Fruit fly (Drosophila melanogaster) whole organism, embryonic: Measurements from ENCODE around the gene UbcE2M.

ENCODE experiments used
- Atf3 ChIP-seq: fragments of 200-800 bp; sonication (Bioruptor generic); optimal IDR thresholded peaks from 3 replicates; lab custom pipeline; 2016; ENCODE audit warnings: missing biosample characterization, missing genetic modification characterization
- Bdp1 ChIP-seq: fragments of 200-800 bp; sonication (Bioruptor generic); optimal IDR thresholded peaks from 3 replicates; lab custom pipeline; 2016; ENCODE audit warnings: missing biosample characterization, missing genetic modification characterization
- CG11247 ChIP-seq: fragments of 200-800 bp; sonication (Bioruptor generic); IDR thresholded peaks from 2 replicates; pipeline ENCODE4 v1.3.6; 2022; ENCODE audit warnings: missing biosample characterization, missing genetic modification characterization
- CG12104 ChIP-seq: fragments of 200-800 bp; sonication (Bioruptor generic); optimal IDR thresholded peaks from 3 replicates; lab custom pipeline; 2016; ENCODE audit warnings: missing biosample characterization, missing genetic modification characterization
- CG12744 ChIP-seq: fragments of 200-800 bp; sonication (Bioruptor generic); optimal IDR thresholded peaks from 2 replicates; lab custom pipeline; 2016; ENCODE audit warnings: missing biosample characterization, missing genetic modification characterization
- CG14710 ChIP-seq: fragments of 200-800 bp; sonication (Bioruptor generic); optimal IDR thresholded peaks from 3 replicates; lab custom pipeline; 2019; ENCODE audit warnings: missing biosample characterization, mild to moderate bottlenecking, missing genetic modification characterization, moderate library complexity
- CG17328 ChIP-seq: fragments of 200-800 bp; sonication (Bioruptor generic); IDR thresholded peaks from 2 replicates; pipeline ENCODE4 v1.3.6; 2022; ENCODE audit warnings: missing biosample characterization, missing genetic modification characterization
- CG1792 ChIP-seq: fragments of 200-800 bp; sonication (Bioruptor generic); optimal IDR thresholded peaks from 2 replicates; lab custom pipeline; 2016; ENCODE audit warnings: missing biosample characterization, missing genetic modification characterization
- CG18011 ChIP-seq: fragments of 200-800 bp; sonication (Bioruptor generic); optimal IDR thresholded peaks from 2 replicates; lab custom pipeline; 2017; ENCODE audit warnings: missing biosample characterization, missing genetic modification characterization, mild to moderate bottlenecking, moderate library complexity, missing genotype
- CG18476 ChIP-seq: fragments of 200-800 bp; sonication (Bioruptor generic); optimal IDR thresholded peaks from 2 replicates; lab custom pipeline; 2016; ENCODE audit warnings: missing biosample characterization, mild to moderate bottlenecking, missing genetic modification characterization
- CG18619 ChIP-seq: fragments of 200-800 bp; sonication (Bioruptor generic); optimal IDR thresholded peaks from 3 replicates; lab custom pipeline; 2017; ENCODE audit warnings: missing biosample characterization, mild to moderate bottlenecking, missing genetic modification characterization
- CG2202 ChIP-seq: fragments of 200-800 bp; sonication (Bioruptor generic); optimal IDR thresholded peaks from 2 replicates; lab custom pipeline; 2018; ENCODE audit warnings: missing biosample characterization, mild to moderate bottlenecking, missing genetic modification characterization
- CG34224 ChIP-seq: fragments of 200-800 bp; sonication (Bioruptor generic); IDR thresholded peaks from 3 replicates; pipeline ENCODE4 v1.3.6; 2022; ENCODE audit warnings: missing biosample characterization, missing genetic modification characterization; ENCODE audit not compliant: partially characterized antibody
- CG34422 ChIP-seq: fragments of 200-800 bp; sonication (Bioruptor generic); IDR thresholded peaks from 3 replicates; pipeline ENCODE4 v1.3.6; 2022; ENCODE audit warnings: missing biosample characterization, missing genetic modification characterization
- CG3847 ChIP-seq: fragments of 200-800 bp; sonication (Bioruptor generic); IDR thresholded peaks from 2 replicates; pipeline ENCODE4 v1.3.6; 2022; ENCODE audit warnings: missing biosample characterization, missing genetic modification characterization
- CG6175 ChIP-seq: fragments of 200-800 bp; sonication (Bioruptor generic); IDR thresholded peaks from 3 replicates; pipeline ENCODE4 v1.3.6; 2022; ENCODE audit warnings: missing biosample characterization, missing genetic modification characterization
- CG7357 ChIP-seq: fragments of 200-800 bp; sonication (Bioruptor generic); IDR thresholded peaks from 3 replicates; pipeline ENCODE4 v1.3.6; 2022; ENCODE audit warnings: missing biosample characterization, missing genetic modification characterization
- CG7556 ChIP-seq: fragments of 200-800 bp; sonication (Bioruptor generic); optimal IDR thresholded peaks from 2 replicates; lab custom pipeline; 2017; ENCODE audit warnings: missing biosample characterization, mild to moderate bottlenecking, missing genetic modification characterization
- CG8089 ChIP-seq: fragments of 200-800 bp; sonication (Bioruptor generic); optimal IDR thresholded peaks from 3 replicates; lab custom pipeline; 2016; ENCODE audit warnings: missing biosample characterization, missing genetic modification characterization
- CG8359 ChIP-seq: fragments of 200-800 bp; sonication (Bioruptor generic); optimal IDR thresholded peaks from 2 replicates; lab custom pipeline; 2017; ENCODE audit warnings: missing biosample characterization, mild to moderate bottlenecking, missing genetic modification characterization, borderline replicate concordance
- CG9727 ChIP-seq: fragments of 200-800 bp; sonication (Bioruptor generic); optimal IDR thresholded peaks from 3 replicates; lab custom pipeline; 2017; ENCODE audit warnings: missing biosample characterization, mild to moderate bottlenecking, missing genetic modification characterization
- CG9797 ChIP-seq: fragments of 200-800 bp; sonication (Bioruptor generic); optimal IDR thresholded peaks from 3 replicates; lab custom pipeline; 2018; ENCODE audit warnings: missing biosample characterization, mild to moderate bottlenecking, missing genetic modification characterization
- Dek ChIP-seq: fragments of 200-800 bp; sonication (Bioruptor generic); optimal IDR thresholded peaks from 3 replicates; lab custom pipeline; 2019; ENCODE audit warnings: missing biosample characterization, mild to moderate bottlenecking, missing genetic modification characterization, moderate library complexity
- Doc3 ChIP-seq: fragments of 200-800 bp; sonication (Bioruptor generic); IDR thresholded peaks from 3 replicates; pipeline ENCODE4 v1.3.6; 2022; ENCODE audit warnings: missing biosample characterization, missing genetic modification characterization; ENCODE audit not compliant: partially characterized antibody
- Ets65A ChIP-seq: fragments of 200-800 bp; sonication (Bioruptor generic); peaks from one replicate; lab custom pipeline; 2016; ENCODE audit warnings: missing biosample characterization, missing genetic modification characterization
- GATAe ChIP-seq: fragments of 200-800 bp; sonication (Bioruptor generic); conservative IDR thresholded peaks from 2 replicates; pipeline ENCODE4 v1.3.6; 2022; ENCODE audit warnings: missing biosample characterization, missing genetic modification characterization
- Mrtf ChIP-seq: fragments of 200-800 bp; sonication (Bioruptor generic); IDR thresholded peaks from 3 replicates; pipeline ENCODE4 v1.3.6; 2022; ENCODE audit warnings: missing biosample characterization, missing genetic modification characterization
- NC2α ChIP-seq: fragments of 200-800 bp; sonication (Bioruptor generic); optimal IDR thresholded peaks from 2 replicates; lab custom pipeline; 2016; ENCODE audit warnings: missing biosample characterization, missing genetic modification characterization
- Ravus ChIP-seq: fragments of 200-800 bp; sonication (Bioruptor generic); IDR thresholded peaks from 2 replicates; pipeline ENCODE4 v1.3.6; 2022; ENCODE audit warnings: missing biosample characterization, missing genetic modification characterization
- Side ChIP-seq: fragments of 200-800 bp; sonication (Bioruptor generic); optimal IDR thresholded peaks from 2 replicates; lab custom pipeline; 2016; ENCODE audit warnings: missing biosample characterization, missing genetic modification characterization
- Sin3A ChIP-seq: fragments of >200 bp; optimal IDR thresholded peaks from 2 replicates; lab custom pipeline; 2018
- Sox102F ChIP-seq: fragments of 200-800 bp; sonication (Bioruptor generic); optimal IDR thresholded peaks from 2 replicates; lab custom pipeline; 2018; ENCODE audit warnings: missing biosample characterization, mild to moderate bottlenecking, missing genetic modification characterization, moderate library complexity
- Usf ChIP-seq: fragments of 200-800 bp; sonication (Bioruptor generic); optimal IDR thresholded peaks from 2 replicates; lab custom pipeline; 2017; ENCODE audit warnings: missing genotype, missing biosample characterization, missing genetic modification characterization
- ato ChIP-seq: fragments of 200-800 bp; sonication (Bioruptor generic); IDR thresholded peaks from 2 replicates; pipeline ENCODE4 v1.3.6; 2022; ENCODE audit warnings: missing biosample characterization, missing genetic modification characterization; ENCODE audit not compliant: partially characterized antibody
- br ChIP-seq: fragments of >200 bp; optimal IDR thresholded peaks from 2 replicates; lab custom pipeline; 2017
- cato ChIP-seq: fragments of 200-800 bp; sonication (Bioruptor generic); optimal IDR thresholded peaks from 2 replicates; lab custom pipeline; 2016; ENCODE audit warnings: missing biosample characterization, missing genetic modification characterization, borderline replicate concordance
- caup ChIP-seq: fragments of 200-800 bp; sonication (Bioruptor generic); optimal IDR thresholded peaks from 3 replicates; lab custom pipeline; 2017; ENCODE audit warnings: missing biosample characterization, mild to moderate bottlenecking, missing genetic modification characterization, moderate library complexity; ENCODE audit not compliant: severe bottlenecking
- chif ChIP-seq, 2 experiments: fragments of 200-800 bp; sonication (Bioruptor generic); optimal IDR thresholded peaks; 3 replicates each; lab custom pipeline; 2016; ENCODE audit warnings: missing biosample characterization in 2 of 2, missing genetic modification characterization in 2 of 2
- hb ChIP-seq: fragments of 200-800 bp; sonication (Bioruptor generic); IDR thresholded peaks from 3 replicates; pipeline ENCODE4 v1.3.6; 2022; ENCODE audit warnings: missing biosample characterization, missing genetic modification characterization; ENCODE audit not compliant: partially characterized antibody
- kay ChIP-seq: fragments of 200-800 bp; sonication (Bioruptor generic); optimal IDR thresholded peaks from 2 replicates; lab custom pipeline; 2016; ENCODE audit warnings: missing biosample characterization, missing genetic modification characterization
- knrl ChIP-seq: fragments of 200-800 bp; sonication (Bioruptor generic); IDR thresholded peaks from 3 replicates; pipeline ENCODE4 v1.3.6; 2022; ENCODE audit warnings: missing biosample characterization, missing genetic modification characterization; ENCODE audit not compliant: partially characterized antibody
- lab ChIP-seq: fragments of 200-800 bp; sonication (Bioruptor generic); optimal IDR thresholded peaks from 3 replicates; lab custom pipeline; 2017; ENCODE audit warnings: missing biosample characterization, missing genetic modification characterization, mild to moderate bottlenecking, moderate library complexity, missing genetic modification reagents
- nerfin-2 ChIP-seq: fragments of 200-800 bp; sonication (Bioruptor generic); IDR thresholded peaks from 2 replicates; pipeline ENCODE4 v1.3.6; 2022; ENCODE audit warnings: missing biosample characterization, missing genetic modification characterization; ENCODE audit not compliant: partially characterized antibody
- onecut ChIP-seq: fragments of 200-800 bp; sonication (Bioruptor generic); IDR thresholded peaks from 2 replicates; pipeline ENCODE4 v1.3.6; 2022; ENCODE audit warnings: missing biosample characterization, missing genetic modification characterization
- sc ChIP-seq, 3 experiments: fragments of >200 bp in 2 of 3; fragments of 200-800 bp in 1 of 3; sonication (Bioruptor generic) in 1 of 3; optimal IDR thresholded peaks; 2 replicates in 2 of 3; 3 replicates in 1 of 3; lab custom pipeline; 2017; ENCODE audit warnings: mild to moderate bottlenecking in 1 of 3, missing biosample characterization in 1 of 3, missing genetic modification characterization in 1 of 3, missing genetic modification reagents in 1 of 3
- sd ChIP-seq: fragments of 200-800 bp; sonication (Bioruptor generic); optimal IDR thresholded peaks from 3 replicates; lab custom pipeline; 2018; ENCODE audit warnings: missing biosample characterization, mild to moderate bottlenecking, missing genetic modification characterization, moderate library complexity
- slou ChIP-seq: fragments of 200-800 bp; sonication (Bioruptor generic); optimal IDR thresholded peaks from 3 replicates; lab custom pipeline; 2016; ENCODE audit warnings: missing biosample characterization, missing genetic modification characterization
- yki ChIP-seq: fragments of >200 bp; optimal IDR thresholded peaks from 3 replicates; lab custom pipeline; 2018

Gene UbcE2M

dm6 chr3L:8185263-8186227 is 12.2 kb downstream of the UbcE2M start (continued):
- TF ChIP-seq CG18476 (GFP tag; lab: Kevin White, UChicago) (peak; percentile 31), Doc3 (GFP tag; lab: Robert Waterston, UW) (no peak), CG18011 (GFP tag; lab: Kevin White, UChicago) (peak; percentile 26), Sin3A (lab: Kevin White, UChicago) (no peak), CG18619 (GFP tag; lab: Kevin White, UChicago) (no peak), CG6175 (0 out of 3 replicates have a peak, but pooled peaks have one; percentile 44), CG12744 (GFP tag; lab: Kevin White, UChicago) (no peak), CG3847 (GFP tag; lab: Robert Waterston, UW) (peak; percentile 23; the same call in 1 of the 2 replicates), Bdp1 (peak; percentile 3), CG8089 (GFP tag; lab: Kevin White, UChicago) (peak; percentile 35), Dek (tag; lab: Kevin White, UChicago) (peak; percentile 17), sd (tag; lab: Kevin White, UChicago) (peak; percentile 43), CG14710 (tag; lab: Kevin White, UChicago) (no peak), Atf3 (GFP tag; lab: Kevin White, UChicago) (peak; percentile 59), yki (lab: Kevin White, UChicago) (no peak), hb (GFP tag; lab: Robert Waterston, UW) (no peak), br (no peak), CG11247 (no peak), caup (peak; percentile 57), knrl (GFP tag; lab: Robert Waterston, UW) (no peak), CG12104 (peak; percentile 38), slou (GFP tag; lab: Kevin White, UChicago) (no peak), CG2202 (tag; lab: Kevin White, UChicago) (no peak), CG17328 (GFP tag; lab: Robert Waterston, UW) (no peak), onecut (GFP tag; lab: Robert Waterston, UW) (no peak), Mrtf (GFP tag; lab: Robert Waterston, UW) (no peak), sc (optimal IDR thresholded peaks at IDR 0.05; lab: Kevin White, UChicago) (no peak), sc (GFP tag; optimal IDR thresholded peaks at IDR 0.05; lab: Kevin White, UChicago) (peak; percentile 6), GATAe (GFP tag; lab: Robert Waterston, UW) (peak; percentile 71; the same call in 1 of the 2 replicates), CG7556 (GFP tag; lab: Kevin White, UChicago) (peak; percentile 38), CG1792 (GFP tag; lab: Kevin White, UChicago) (peak; percentile 29), CG7357 (GFP tag; lab: Robert Waterston, UW) (peak; percentile 53; the same call in 1 of the 3 replicates), CG8359 (GFP tag; lab: Kevin White, UChicago) (no peak), nerfin-2 (GFP tag; lab: Robert Waterston, UW) (no peak), ato (GFP tag; lab: Robert Waterston, UW) (no peak), Ravus (no peak), CG9797 (GFP tag; lab: Kevin White, UChicago) (no peak), Side (GFP tag; lab: Kevin White, UChicago) (peak; percentile 65), Usf (GFP tag; lab: Kevin White, UChicago) (no peak), lab (GFP tag; lab: Kevin White, UChicago) (peak; percentile 70), kay (GFP tag; lab: Kevin White, UChicago) (peak; percentile 43), CG34224 (GFP tag; lab: Robert Waterston, UW) (0 out of 3 replicates have a peak, but pooled peaks have one; percentile 15), chif (GFP tag; optimal IDR thresholded peaks at IDR 0.05; lab: Kevin White, UChicago) (peak in 1 of 2 experiments; percentile 49), cato (no peak), NC2α (GFP tag; lab: Kevin White, UChicago) (no peak), Sox102F (GFP tag; lab: Kevin White, UChicago) (peak; percentile 62), CG34422 (GFP tag; lab: Robert Waterston, UW) (peak; percentile 54; the same call in 2 of the 3 replicates), Ets65A (GFP tag; lab: Kevin White, UChicago) (peak; percentile 72), CG9727 (GFP tag; lab: Kevin White, UChicago) (peak; percentile 27)
